Worm (Caenorhabditis elegans): ENCODE measurements around the gene F35C8.5.

DNA sequence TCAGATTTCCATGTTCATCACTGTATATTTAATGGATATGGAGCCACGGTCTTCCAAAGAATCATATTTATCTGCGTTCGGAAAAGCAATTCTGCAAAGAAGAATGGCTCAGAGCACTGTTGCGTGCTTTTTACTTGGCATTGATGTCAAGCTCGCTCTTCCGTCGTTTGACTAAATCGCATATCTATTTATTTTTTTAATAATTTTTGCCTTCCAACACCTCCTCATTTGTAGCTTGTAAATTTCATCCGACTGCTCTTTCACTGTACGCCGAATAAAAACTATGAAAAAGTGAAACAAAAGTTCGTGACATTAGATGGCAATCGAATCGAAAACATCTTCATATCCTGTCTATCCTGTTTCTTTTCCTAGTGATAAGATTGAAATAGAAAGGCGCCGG is 25.7 kb upstream of the F35C8.5 start, which contains the start of gene C26B9.2:
- TF ChIP-seq ztf-11 (tag; optimal IDR thresholded peaks at IDR 0.05), result no peak
- no peak for TF ChIP-seq nfya-1 (tag; optimal IDR thresholded peaks at IDR 0.05; ENCODE audit: insufficient read depth)
- TF ChIP-seq nhr-237 (tag; optimal IDR thresholded peaks at IDR 0.05), result no peak
- no peak for TF ChIP-seq fkh-10 (GFP tag; optimal IDR thresholded peaks at IDR 0.05)
- TF ChIP-seq elt-3 (tag; optimal IDR thresholded peaks at IDR 0.05), result no peak
- TF ChIP-seq ceh-82 (tag; optimal IDR thresholded peaks at IDR 0.05), result no peak
- TF ChIP-seq unc-62 (GFP tag; optimal IDR thresholded peaks at IDR 0.05), result no peak
- TF ChIP-seq nhr-23 (tag; optimal IDR thresholded peaks at IDR 0.05), result no peak
